Worm (Caenorhabditis elegans): Measurements from ENCODE around the gene C09F12.3.

- TF ChIP-seq sea-2 (GFP tag; optimal IDR thresholded peaks at IDR 0.05) (no peak), hmg-11 (tag; optimal IDR thresholded peaks at IDR 0.05) (no peak), ceh-9 (tag; optimal IDR thresholded peaks at IDR 0.05) (no peak), ztf-11 (tag; optimal IDR thresholded peaks at IDR 0.05) (no peak), ZK546.5 (tag; optimal IDR thresholded peaks at IDR 0.05) (no peak), nhr-12 (tag; optimal IDR thresholded peaks at IDR 0.05) (no peak), daf-12 (tag; optimal IDR thresholded peaks at IDR 0.05) (no peak)
These were observed 37.0 kb upstream of the C09F12.3 start, which contains the start of gene W04G3.13 for ce11 chrX:11079667-11080066.

All from whole organism, L3 larva.